Fruit fly (Drosophila melanogaster): ENCODE measurements around the gene SKIP.

DNA sequence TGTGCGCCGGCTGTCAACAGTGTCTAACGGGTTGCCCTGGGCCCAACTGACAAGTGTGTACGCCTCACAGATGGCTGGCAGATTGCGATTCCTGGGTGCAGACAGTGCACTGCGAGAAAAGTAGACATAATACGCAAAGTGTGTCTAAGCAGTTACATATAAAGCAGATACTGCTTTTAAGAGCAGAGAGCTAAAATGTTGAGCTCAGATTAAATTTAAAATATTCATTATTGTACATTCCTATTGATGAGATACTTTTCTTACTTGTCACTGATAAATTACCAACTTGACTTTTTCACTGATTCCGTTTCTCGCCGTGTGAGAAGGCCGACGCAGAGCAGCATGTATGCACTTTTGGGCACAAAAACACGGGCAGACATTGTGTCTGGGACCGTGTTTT is 133.7 kb downstream of the SKIP start:
- no peak for TF ChIP-seq psq (GFP tag; optimal IDR thresholded peaks at IDR 0.05)
- TF ChIP-seq br (GFP tag; optimal IDR thresholded peaks at IDR 0.05) = no peak
- TF ChIP-seq Hr78 (GFP tag; optimal IDR thresholded peaks at IDR 0.05) = no peak
- no peak for TF ChIP-seq Hnf4 (GFP tag; optimal IDR thresholded peaks at IDR 0.05)
- no peak for TF ChIP-seq fru (GFP tag; optimal IDR thresholded peaks at IDR 0.05)
- TF ChIP-seq h (GFP tag; optimal IDR thresholded peaks at IDR 0.05) = peak; percentile 24
- TF ChIP-seq lola (GFP tag; optimal IDR thresholded peaks at IDR 0.05) = no peak
- no peak for TF ChIP-seq usp (GFP tag; optimal IDR thresholded peaks at IDR 0.05)
- no peak for TF ChIP-seq Vsx2 (GFP tag; optimal IDR thresholded peaks at IDR 0.05; ENCODE audit: partially characterized antibody)
- TF ChIP-seq foxo (GFP tag; optimal IDR thresholded peaks at IDR 0.05) = peak in 1 of 2 experiments; percentile 13
- no peak for TF ChIP-seq sv (GFP tag; optimal IDR thresholded peaks at IDR 0.05)
- TF ChIP-seq Jra (GFP tag; optimal IDR thresholded peaks at IDR 0.05) = no peak
